Fruit fly (Drosophila melanogaster) whole organism, embryonic: Measurements from ENCODE around the gene pyd.

ENCODE experiments used
- Adf1 ChIP-seq: fragments of 200-800 bp; sonication (Bioruptor generic); IDR thresholded peaks from 2 replicates; pipeline ENCODE4 v1.3.6; 2022; ENCODE audit warnings: missing biosample characterization, missing genetic modification characterization
- Atf6 ChIP-seq: fragments of 200-800 bp; sonication (Bioruptor generic); IDR thresholded peaks from 2 replicates; pipeline ENCODE4 v1.3.6; 2022; ENCODE audit warnings: missing biosample characterization, missing genetic modification characterization
- Awh ChIP-seq: fragments of 200-800 bp; sonication (Bioruptor generic); IDR thresholded peaks from 2 replicates; pipeline ENCODE4, ENCODE4 v1.3.6; 2022; ENCODE audit warnings: missing biosample characterization, missing genetic modification characterization
- BtbVII ChIP-seq: fragments of 200-800 bp; sonication (Bioruptor generic); optimal IDR thresholded peaks from 3 replicates; lab custom pipeline; 2017; ENCODE audit warnings: missing biosample characterization, mild to moderate bottlenecking, missing genetic modification characterization
- CG10431 ChIP-seq: fragments of 200-800 bp; sonication (Bioruptor generic); optimal IDR thresholded peaks from 3 replicates; lab custom pipeline; 2018; ENCODE audit warnings: missing biosample characterization, mild to moderate bottlenecking, missing genetic modification characterization
- CG10543 ChIP-seq: fragments of 200-800 bp; sonication (Bioruptor generic); optimal IDR thresholded peaks from 3 replicates; lab custom pipeline; 2017; ENCODE audit warnings: missing biosample characterization, mild to moderate bottlenecking, missing genetic modification characterization, moderate library complexity
- CG1233 ChIP-seq: fragments of 200-800 bp; sonication (Bioruptor generic); optimal IDR thresholded peaks from 4 replicates; lab custom pipeline; 2018; ENCODE audit warnings: missing biosample characterization, mild to moderate bottlenecking, missing genetic modification characterization
- CG14050 ChIP-seq: fragments of 200-800 bp; sonication (Bioruptor generic); IDR thresholded peaks from 3 replicates; pipeline ENCODE4 v1.3.6; 2022; ENCODE audit warnings: missing biosample characterization, missing genetic modification characterization
- CG14441 ChIP-seq: fragments of 200-800 bp; sonication (Bioruptor generic); IDR thresholded peaks from 2 replicates; pipeline ENCODE4 v1.3.6; 2022; ENCODE audit warnings: missing biosample characterization, missing genetic modification characterization
- CG1529 ChIP-seq: fragments of 200-800 bp; sonication (Bioruptor generic); optimal IDR thresholded peaks from 3 replicates; lab custom pipeline; 2018; ENCODE audit warnings: missing biosample characterization, missing genetic modification characterization
- CG17328 ChIP-seq: fragments of 200-800 bp; sonication (Bioruptor generic); IDR thresholded peaks from 2 replicates; pipeline ENCODE4 v1.3.6; 2022; ENCODE audit warnings: missing biosample characterization, missing genetic modification characterization
- CG3163 ChIP-seq: fragments of 200-800 bp; sonication (Bioruptor generic); optimal IDR thresholded peaks from 3 replicates; lab custom pipeline; 2016; ENCODE audit warnings: missing biosample characterization, missing genetic modification characterization
- CG43689 ChIP-seq: fragments of 200-800 bp; sonication (Bioruptor generic); IDR thresholded peaks from 2 replicates; pipeline ENCODE4 v1.3.6; 2022; ENCODE audit warnings: missing biosample characterization, missing genetic modification characterization
- CG7839 ChIP-seq: fragments of 200-800 bp; sonication (Bioruptor generic); optimal IDR thresholded peaks from 3 replicates; lab custom pipeline; 2018; ENCODE audit warnings: missing biosample characterization, mild to moderate bottlenecking, missing genetic modification characterization, moderate library complexity
- CG7963 ChIP-seq: fragments of 200-800 bp; sonication (Bioruptor generic); IDR thresholded peaks from 3 replicates; pipeline ENCODE4 v1.3.6; 2022; ENCODE audit warnings: missing biosample characterization, missing genetic modification characterization; ENCODE audit not compliant: partially characterized antibody
- CG9817 ChIP-seq: fragments of 200-800 bp; sonication (Bioruptor generic); optimal IDR thresholded peaks from 2 replicates; lab custom pipeline; 2018; ENCODE audit warnings: missing biosample characterization, mild to moderate bottlenecking, missing genetic modification characterization, moderate library complexity
- CG9932 ChIP-seq: fragments of 200-800 bp; sonication (Bioruptor generic); IDR thresholded peaks from 2 replicates; pipeline ENCODE4 v1.3.6; 2022; ENCODE audit warnings: missing biosample characterization, missing genetic modification characterization
- CHES-1-like ChIP-seq: fragments of 200-800 bp; sonication (Bioruptor generic); optimal IDR thresholded peaks from 2 replicates; lab custom pipeline; 2016; ENCODE audit warnings: missing biosample characterization, missing genetic modification characterization
- Deaf1 ChIP-seq: fragments of 200-800 bp; optimal IDR thresholded peaks from 3 replicates; lab custom pipeline; 2019; ENCODE audit warnings: missing biosample characterization, mild to moderate bottlenecking, missing genetic modification characterization, moderate library complexity
- Doc3 ChIP-seq: fragments of 200-800 bp; sonication (Bioruptor generic); IDR thresholded peaks from 3 replicates; pipeline ENCODE4 v1.3.6; 2022; ENCODE audit warnings: missing biosample characterization, missing genetic modification characterization; ENCODE audit not compliant: partially characterized antibody
- E2f1 ChIP-seq: fragments of 200-800 bp; sonication (Bioruptor generic); IDR thresholded peaks from 2 replicates; pipeline ENCODE4 v1.3.6; 2022; ENCODE audit warnings: missing biosample characterization, missing genetic modification characterization
- HLH54F ChIP-seq: fragments of 200-800 bp; sonication (Bioruptor generic); optimal IDR thresholded peaks from 3 replicates; lab custom pipeline; 2016; ENCODE audit warnings: missing biosample characterization, missing genetic modification characterization
- HmgZ ChIP-seq: fragments of 200-800 bp; sonication (Bioruptor generic); optimal IDR thresholded peaks from 2 replicates; lab custom pipeline; 2018; ENCODE audit warnings: missing biosample characterization, mild to moderate bottlenecking, missing genetic modification characterization
- Hr78 ChIP-seq, 2 experiments: fragments of 200-800 bp in 1 of 2; fragments of >200 bp in 1 of 2; sonication (Bioruptor generic) in 1 of 2; optimal IDR thresholded peaks; 2 replicates each; lab custom pipeline; 2017 to 2019; ENCODE audit warnings: missing biosample characterization in 2 of 2, missing genetic modification characterization in 2 of 2, mild to moderate bottlenecking in 1 of 2, moderate library complexity in 1 of 2
- Meics ChIP-seq: fragments of 200-800 bp; sonication (Bioruptor generic); optimal IDR thresholded peaks from 2 replicates; lab custom pipeline; 2017; ENCODE audit warnings: missing biosample characterization, mild to moderate bottlenecking, missing genetic modification characterization
- Ssrp ChIP-seq: fragments of 200-800 bp; sonication (Bioruptor generic); optimal IDR thresholded peaks from 2 replicates; lab custom pipeline; 2018; ENCODE audit warnings: missing biosample characterization, mild to moderate bottlenecking, missing genetic modification characterization, moderate library complexity
- abd-A ChIP-seq: fragments of 200-800 bp; sonication (Bioruptor generic); optimal IDR thresholded peaks from 3 replicates; lab custom pipeline; 2019; ENCODE audit warnings: missing biosample characterization, mild to moderate bottlenecking, missing genetic modification characterization, moderate library complexity
- amos ChIP-seq: fragments of 200-800 bp; sonication (Bioruptor generic); IDR thresholded peaks from 2 replicates; pipeline ENCODE4 v1.3.6; 2022; ENCODE audit warnings: missing biosample characterization, missing genetic modification characterization; ENCODE audit not compliant: partially characterized antibody
- az2 ChIP-seq: fragments of 200-800 bp; sonication (Bioruptor generic); optimal IDR thresholded peaks from 3 replicates; lab custom pipeline; 2016; ENCODE audit warnings: missing biosample characterization, missing genetic modification characterization
- bab2 ChIP-seq: fragments of 200-800 bp; sonication (Bioruptor generic); optimal IDR thresholded peaks from 2 replicates; lab custom pipeline; 2016; ENCODE audit warnings: missing biosample characterization, missing genetic modification characterization
- ci ChIP-seq: fragments of 200-800 bp; sonication (Bioruptor generic); IDR thresholded peaks from 3 replicates; pipeline ENCODE4 v1.3.6; 2022; ENCODE audit warnings: missing biosample characterization, missing genetic modification characterization
- corto ChIP-seq: fragments of 200-800 bp; sonication (Bioruptor generic); optimal IDR thresholded peaks from 2 replicates; lab custom pipeline; 2016; ENCODE audit warnings: missing biosample characterization, mild to moderate bottlenecking, missing genetic modification characterization, moderate library complexity
- crp ChIP-seq, 2 experiments: fragments of 200-800 bp; sonication (Bioruptor generic); optimal IDR thresholded peaks; 2 replicates in 1 of 2; 3 replicates in 1 of 2; lab custom pipeline; 2017; ENCODE audit warnings: missing biosample characterization in 2 of 2, missing genetic modification characterization in 2 of 2, mild to moderate bottlenecking in 1 of 2, moderate library complexity in 1 of 2
- dati ChIP-seq: fragments of 200-800 bp; sonication (Bioruptor generic); IDR thresholded peaks from 2 replicates; pipeline ENCODE4 v1.3.6; 2022; ENCODE audit warnings: missing biosample characterization, missing genetic modification characterization
- emc ChIP-seq: fragments of 200-800 bp; sonication (Bioruptor generic); optimal IDR thresholded peaks from 2 replicates; lab custom pipeline; 2016; ENCODE audit warnings: missing biosample characterization, missing genetic modification characterization
- eyg ChIP-seq: fragments of 200-800 bp; sonication (Bioruptor generic); optimal IDR thresholded peaks from 3 replicates; lab custom pipeline; 2016; ENCODE audit warnings: missing biosample characterization, missing genetic modification characterization
- fd102C ChIP-seq: fragments of 200-800 bp; sonication (Bioruptor generic); optimal IDR thresholded peaks from 2 replicates; lab custom pipeline; 2018; ENCODE audit warnings: missing biosample characterization, mild to moderate bottlenecking, missing genetic modification characterization, moderate library complexity
- fru ChIP-seq: fragments of >200 bp; optimal IDR thresholded peaks from 2 replicates; lab custom pipeline; 2017
- fu2 ChIP-seq: fragments of 200-800 bp; sonication (Bioruptor generic); optimal IDR thresholded peaks from 2 replicates; lab custom pipeline; 2016; ENCODE audit warnings: missing biosample characterization, missing genetic modification characterization
- gro ChIP-seq: fragments of 200-800 bp; sonication (Bioruptor generic); optimal IDR thresholded peaks from 2 replicates; lab custom pipeline; 2016; ENCODE audit warnings: missing biosample characterization, missing genetic modification characterization
- kah ChIP-seq: fragments of 200-800 bp; sonication (Bioruptor generic); optimal IDR thresholded peaks from 2 replicates; lab custom pipeline; 2018; ENCODE audit warnings: missing biosample characterization, mild to moderate bottlenecking, missing genetic modification characterization
- kay ChIP-seq: fragments of 200-800 bp; sonication (Bioruptor generic); optimal IDR thresholded peaks from 2 replicates; lab custom pipeline; 2016; ENCODE audit warnings: missing biosample characterization, missing genetic modification characterization
- klu ChIP-seq: fragments of 200-800 bp; sonication (Bioruptor generic); IDR thresholded peaks from 2 replicates; pipeline ENCODE4 v1.3.6; 2022; ENCODE audit warnings: missing biosample characterization, missing genetic modification characterization
- lola ChIP-seq, 3 experiments: fragments of >200 bp in 2 of 3; fragments of 200-800 bp in 1 of 3; sonication (Bioruptor generic) in 1 of 3; optimal IDR thresholded peaks; 2 replicates each; lab custom pipeline; 2017 to 2019; ENCODE audit warnings: missing biosample characterization in 3 of 3, missing genetic modification characterization in 3 of 3, mild to moderate bottlenecking in 1 of 3, moderate library complexity in 1 of 3
- nom ChIP-seq: fragments of 200-800 bp; sonication (Bioruptor generic); optimal IDR thresholded peaks from 2 replicates; lab custom pipeline; 2017; ENCODE audit warnings: missing biosample characterization, missing genetic modification characterization, mild to moderate bottlenecking, moderate library complexity, missing genetic modification reagents
- pfk ChIP-seq: fragments of 200-800 bp; sonication (Bioruptor generic); optimal IDR thresholded peaks from 2 replicates; lab custom pipeline; 2018; ENCODE audit warnings: missing biosample characterization, mild to moderate bottlenecking, missing genetic modification characterization, moderate library complexity
- sima ChIP-seq: fragments of 200-800 bp; sonication (Bioruptor generic); optimal IDR thresholded peaks from 2 replicates; lab custom pipeline; 2016; ENCODE audit warnings: missing biosample characterization, missing genetic modification characterization
- slp2 ChIP-seq: fragments of 200-800 bp; sonication (Bioruptor generic); optimal IDR thresholded peaks from 2 replicates; lab custom pipeline; 2016; ENCODE audit warnings: missing biosample characterization, missing genetic modification characterization
- tap ChIP-seq: fragments of 200-800 bp; optimal IDR thresholded peaks from 3 replicates; lab custom pipeline; 2019; ENCODE audit warnings: missing biosample characterization, mild to moderate bottlenecking, missing genetic modification characterization, moderate library complexity
- usp ChIP-seq: fragments of >200 bp; optimal IDR thresholded peaks from 2 replicates; lab custom pipeline; 2017; ENCODE audit warnings: missing biosample characterization, missing genetic modification characterization

pyd gene

dm6 chr3R:8820428-8820912 lies 111.2 kb downstream of the pyd start, which contains the start of gene aqz (continued):
- TF ChIP-seq CG14050 (GFP tag; lab: Robert Waterston, UW) (no peak; the same call in 2 of the 3 replicates), usp (GFP tag; lab: Kevin White, UChicago) (no peak), HLH54F (peak; percentile 72), CG7839 (peak; percentile 58), CG7963 (GFP tag; lab: Robert Waterston, UW) (no peak), kah (peak; percentile 68), CHES-1-like (GFP tag; lab: Kevin White, UChicago) (peak; percentile 73), HmgZ (peak; percentile 90), CG9932 (GFP tag; lab: Robert Waterston, UW) (peak; percentile 67), corto (GFP tag; lab: Kevin White, UChicago) (no peak), dati (GFP tag; lab: Robert Waterston, UW) (0 out of 2 replicates have a peak, but pooled peaks have one; percentile 33), nom (GFP tag; lab: Kevin White, UChicago) (peak; percentile 63), Atf6 (no peak), CG10431 (GFP tag; lab: Kevin White, UChicago) (peak; percentile 42), pfk (peak; percentile 64), CG17328 (peak; percentile 60), crp (GFP tag; optimal IDR thresholded peaks at IDR 0.05; lab: Kevin White, UChicago) (peak in 1 of 2 experiments; percentile 51), klu (GFP tag; lab: Robert Waterston, UW) (peak; percentile 28; the same call in 1 of the 2 replicates), Adf1 (GFP tag; lab: Robert Waterston, UW) (peak; percentile 68; the same call in 1 of the 2 replicates), lola (GFP tag; optimal IDR thresholded peaks at IDR 0.05; lab: Kevin White, UChicago) (no peak), fd102C (GFP tag; lab: Kevin White, UChicago) (peak; percentile 47), E2f1 (peak; percentile 57; the same call in 1 of the 2 replicates), tap (tag; lab: Kevin White, UChicago) (peak; percentile 34), CG43689 (GFP tag; lab: Robert Waterston, UW) (no peak), fru (no peak), BtbVII (GFP tag; lab: Kevin White, UChicago) (peak; percentile 22), CG14441 (GFP tag; lab: Robert Waterston, UW) (peak; percentile 33; the same call in 1 of the 2 replicates), Deaf1 (peak; percentile 54), Doc3 (GFP tag; lab: Robert Waterston, UW) (no peak), CG9817 (peak; percentile 66), emc (GFP tag; lab: Kevin White, UChicago) (no peak), Ssrp (tag; lab: Kevin White, UChicago) (no peak), amos (GFP tag; lab: Robert Waterston, UW) (peak; percentile 73; the same call in 1 of the 2 replicates), eyg (GFP tag; lab: Kevin White, UChicago) (peak; percentile 56), gro (GFP tag; lab: Kevin White, UChicago) (peak; percentile 72), fu2 (GFP tag; lab: Kevin White, UChicago) (peak; percentile 58), sima (GFP tag; lab: Kevin White, UChicago) (no peak), az2 (GFP tag; lab: Kevin White, UChicago) (peak; percentile 35), ci (GFP tag; lab: Robert Waterston, UW) (peak; percentile 87), CG10543 (GFP tag; lab: Kevin White, UChicago) (peak; percentile 85), CG1529 (GFP tag; lab: Kevin White, UChicago) (peak; percentile 50), Hr78 (GFP tag; optimal IDR thresholded peaks at IDR 0.05; lab: Kevin White, UChicago) (no peak), bab2 (peak; percentile 53), Awh (GFP tag; lab: Robert Waterston, UW) (peak; percentile 28; the same call in 1 of the 2 replicates), kay (GFP tag; lab: Kevin White, UChicago) (peak; percentile 99), CG3163 (peak; percentile 69), slp2 (GFP tag; lab: Kevin White, UChicago) (peak; percentile 46), CG1233 (GFP tag; lab: Kevin White, UChicago) (peak; percentile 68), abd-A (no peak), Meics (GFP tag; lab: Kevin White, UChicago) (peak; percentile 33)
